Fruit fly (Drosophila melanogaster): ENCODE results near the gene glec.

Gene glec

DNA sequence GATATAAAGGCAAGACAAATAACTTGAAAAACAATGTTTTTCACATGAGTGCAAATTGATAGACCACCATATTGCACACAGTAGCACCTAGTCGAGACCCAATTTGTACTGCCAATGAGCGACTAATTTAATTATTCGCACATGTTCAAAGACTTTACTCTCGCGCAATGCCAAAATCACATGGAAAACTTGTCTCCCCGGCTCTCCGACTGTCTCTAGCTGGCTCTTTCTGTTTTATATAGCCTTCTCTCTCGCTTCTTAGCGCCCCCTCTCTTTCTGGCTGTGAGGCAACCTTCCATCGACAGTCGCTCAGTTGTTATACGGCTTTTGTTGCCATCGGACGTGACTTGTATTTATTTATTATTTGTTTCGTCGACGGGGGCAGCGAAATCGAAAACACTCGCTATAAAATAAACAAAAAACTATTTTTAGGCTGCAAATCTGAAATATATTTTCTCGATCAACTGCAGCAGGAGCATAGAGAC is 19.0 kb upstream of the glec start, which contains the start of gene CG6656 (continued):
- peak; percentile 33; the same call in 1 of the 2 replicates for TF ChIP-seq CG13287 (GFP tag; IDR thresholded peaks at IDR 0.05; ENCODE audit: partially characterized antibody)
- TF ChIP-seq Drgx (GFP tag; IDR thresholded peaks at IDR 0.05) = peak; percentile 49; the same call in 1 of the 2 replicates
- TF ChIP-seq MBD-R2 (GFP tag; IDR thresholded peaks at IDR 0.05) = peak; percentile 35; the same call in 1 of the 2 replicates
- no peak for TF ChIP-seq Bteb2 (GFP tag; optimal IDR thresholded peaks at IDR 0.05)
- no peak for TF ChIP-seq CG8290 (GFP tag; optimal IDR thresholded peaks at IDR 0.05)
- peak in 1 of 2 experiments; percentile 46 for TF ChIP-seq CG8290 (tag; optimal IDR thresholded peaks at IDR 0.05)
- TF ChIP-seq CG4730 (GFP tag; IDR thresholded peaks at IDR 0.05) = no peak
- peak; percentile 8 for TF ChIP-seq CrebB (tag; optimal IDR thresholded peaks at IDR 0.05)
- TF ChIP-seq Jarid2 (GFP tag; optimal IDR thresholded peaks at IDR 0.05) = peak; percentile 75
- TF ChIP-seq CG7745 (tag; optimal IDR thresholded peaks at IDR 0.05) = peak; percentile 67
- peak; percentile 33 for TF ChIP-seq nom (GFP tag; optimal IDR thresholded peaks at IDR 0.05)
- peak; percentile 45 for TF ChIP-seq CG15514 (GFP tag; optimal IDR thresholded peaks at IDR 0.05)
- no peak for TF ChIP-seq ato (GFP tag; IDR thresholded peaks at IDR 0.05; ENCODE audit: partially characterized antibody)
- TF ChIP-seq Pdp1 (GFP tag; optimal IDR thresholded peaks at IDR 0.05) = peak in 1 of 2 experiments; percentile 54
- TF ChIP-seq CG34376 (GFP tag; optimal IDR thresholded peaks at IDR 0.05) = peak; percentile 10
- TF ChIP-seq sna (GFP tag; IDR thresholded peaks at IDR 0.05; ENCODE audit: partially characterized antibody) = 0 out of 2 replicates have a peak, but pooled peaks have one; percentile 36
- 0 out of 2 replicates have a peak, but pooled peaks have one; percentile 17 for TF ChIP-seq sob (GFP tag; IDR thresholded peaks at IDR 0.05)
- TF ChIP-seq CG10543 (GFP tag; optimal IDR thresholded peaks at IDR 0.05) = peak; percentile 75
- no peak for TF ChIP-seq CG10147 (GFP tag; optimal IDR thresholded peaks at IDR 0.05)
- TF ChIP-seq tin (GFP tag; optimal IDR thresholded peaks at IDR 0.05) = no peak
- peak; percentile 21 for TF ChIP-seq oc (tag; optimal IDR thresholded peaks at IDR 0.05)
- peak; percentile 34 for TF ChIP-seq ftz-f1 (GFP tag; optimal IDR thresholded peaks at IDR 0.05)
- TF ChIP-seq Fer1 (GFP tag; optimal IDR thresholded peaks at IDR 0.05) = peak; percentile 21
- peak; percentile 90 for TF ChIP-seq rib (GFP tag; IDR thresholded peaks at IDR 0.05)
- no peak for TF ChIP-seq Nf-YB (GFP tag; optimal IDR thresholded peaks at IDR 0.05)
- TF ChIP-seq CG16863 (GFP tag; optimal IDR thresholded peaks at IDR 0.05) = peak; percentile 2
- TF ChIP-seq Atf6 (GFP tag; IDR thresholded peaks at IDR 0.05) = 0 out of 2 replicates have a peak, but pooled peaks have one; percentile 48
- no peak for TF ChIP-seq dysf (GFP tag; IDR thresholded peaks at IDR 0.05)
- TF ChIP-seq CoRest (tag; optimal IDR thresholded peaks at IDR 0.05) = peak; percentile 32
- TF ChIP-seq Xrp1 (GFP tag; IDR thresholded peaks at IDR 0.05) = 0 out of 2 replicates have a peak, but pooled peaks have one; percentile 29
- TF ChIP-seq HLH4C (GFP tag; IDR thresholded peaks at IDR 0.05; ENCODE audit: partially characterized antibody) = no peak
- peak; percentile 25; the same call in 1 of the 3 replicates for TF ChIP-seq CG34224 (GFP tag; IDR thresholded peaks at IDR 0.05; ENCODE audit: partially characterized antibody)
- peak; percentile 57; the same call in 1 of the 2 replicates for TF ChIP-seq CG32532 (GFP tag; IDR thresholded peaks at IDR 0.05)
- TF ChIP-seq CG18619 (GFP tag; optimal IDR thresholded peaks at IDR 0.05) = peak; percentile 5
- no peak for TF ChIP-seq fd96Cb (tag; optimal IDR thresholded peaks at IDR 0.05)
- peak; percentile 34 for TF ChIP-seq D19A (tag; optimal IDR thresholded peaks at IDR 0.05)
- TF ChIP-seq CG12659 (GFP tag; optimal IDR thresholded peaks at IDR 0.05) = peak; percentile 3
- TF ChIP-seq CG5953 (GFP tag; IDR thresholded peaks at IDR 0.05) = peak; percentile 7; the same call in 1 of the 2 replicates
- peak; percentile 8 for TF ChIP-seq MTF-1 (GFP tag; optimal IDR thresholded peaks at IDR 0.05; ENCODE audit: borderline replicate concordance)
- no peak for TF ChIP-seq Fer2 (tag; optimal IDR thresholded peaks at IDR 0.05)
- no peak for TF ChIP-seq pan (optimal IDR thresholded peaks at IDR 0.05)
- peak in 1 of 2 experiments; percentile 24 for TF ChIP-seq pan (GFP tag; optimal IDR thresholded peaks at IDR 0.05 in 1 of 2, IDR thresholded peaks at IDR 0.05 in 1 of 2)
- no peak for TF ChIP-seq CG15269 (tag; optimal IDR thresholded peaks at IDR 0.05)
- TF ChIP-seq Dll (GFP tag; IDR thresholded peaks at IDR 0.05; ENCODE audit: partially characterized antibody) = 0 out of 4 replicates have a peak, but pooled peaks have one; percentile 8
- TF ChIP-seq NFAT (GFP tag; IDR thresholded peaks at IDR 0.05) = peak; percentile 34; the same call in 1 of the 2 replicates
- 0 out of 3 replicates have a peak, but pooled peaks have one; percentile 18 for TF ChIP-seq hb (GFP tag; IDR thresholded peaks at IDR 0.05; ENCODE audit: partially characterized antibody)
- TF ChIP-seq Dbx (GFP tag; IDR thresholded peaks at IDR 0.05) = peak; percentile 32; the same call in 1 of the 3 replicates
- TF ChIP-seq CG17912 (GFP tag; optimal IDR thresholded peaks at IDR 0.05) = no peak
